Worm (Caenorhabditis elegans) whole organism, L1 larva: ENCODE data around the gene gst-1.

ENCODE experiments used
- egl-27 ChIP-seq, 2 experiments: fragments of 150-350 bp in 1 of 2; sonication (generic microtip); optimal IDR thresholded peaks; 3 replicates each; lab custom pipeline; 2017 to 2018; ENCODE audit warnings: missing biosample characterization in 2 of 2, missing genetic modification characterization in 2 of 2, missing genetic modification reagents in 2 of 2
- ztf-11 ChIP-seq, 2 experiments: sonication (generic microtip); optimal IDR thresholded peaks; 2 replicates each; lab custom pipeline; 2016 to 2017; ENCODE audit warnings: missing genetic modification characterization in 2 of 2, missing biosample characterization in 1 of 2, missing compliant biosample characterization in 1 of 2

ce11 chrIII:9091392-9092291 is 32.5 kb downstream of the gst-1 start, which contains the start of gene glp-1:
- TF ChIP-seq ztf-11 (tag; optimal IDR thresholded peaks at IDR 0.05; lab: Kevin White, UChicago) (no peak), egl-27 (tag; optimal IDR thresholded peaks at IDR 0.05; lab: Kevin White, UChicago) (no peak)
